Fruit fly (Drosophila melanogaster): ENCODE results near the gene veli.

Gene veli

DNA sequence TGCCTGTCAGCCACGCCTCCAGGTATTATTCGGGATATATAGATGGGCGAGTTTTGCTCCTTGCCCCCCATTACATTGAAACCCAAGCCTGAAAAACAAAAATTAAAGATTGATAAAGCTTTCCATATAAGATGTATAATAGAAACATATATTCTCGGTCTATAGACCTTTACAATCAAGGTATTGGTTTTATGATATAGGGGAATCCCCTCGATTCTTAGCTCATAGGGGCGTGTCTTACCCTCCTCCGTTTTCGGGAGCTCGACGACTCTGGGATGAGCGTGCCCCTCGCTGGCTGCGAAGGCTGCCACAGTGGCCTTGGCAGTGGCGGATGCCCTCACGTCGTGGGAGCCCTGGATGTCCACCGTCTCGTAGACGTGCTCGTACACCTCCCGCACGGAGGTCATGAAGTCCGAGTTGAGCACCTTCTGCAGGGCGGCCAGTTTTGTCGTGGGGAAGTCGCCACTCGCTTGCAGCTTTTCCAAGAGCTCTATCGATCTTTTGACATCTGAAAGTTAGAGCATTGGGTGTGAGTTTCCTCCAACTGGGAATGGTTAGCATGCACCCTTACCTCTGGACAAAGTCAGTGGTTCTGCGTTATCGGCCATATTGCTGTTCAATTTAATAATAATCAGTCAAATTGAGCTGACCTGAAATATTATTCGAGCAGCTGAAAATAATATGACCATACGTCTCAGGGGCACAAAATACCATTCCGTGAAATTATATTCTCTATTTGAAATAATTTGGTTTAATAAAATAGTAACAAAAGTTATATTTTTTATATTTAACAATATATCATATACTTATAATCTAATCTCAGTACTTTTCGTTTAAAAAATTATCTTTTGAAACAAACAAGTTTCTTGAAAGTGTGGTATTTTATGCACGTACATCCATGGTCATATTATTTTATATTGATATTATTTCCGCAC lies at the start of gene veli, which contains the start of gene PQBP1:
Gene veli (minus strand): TSS at position 685 of the 935 bp plus-strand sequence.
Gene PQBP1 (plus strand): TSS at position 885 of the 935 bp plus-strand sequence.
- TF ChIP-seq ttk (optimal IDR thresholded peaks at IDR 0.05) = no peak
- no peak for TF ChIP-seq Myc (optimal IDR thresholded peaks at IDR 0.05)
- no peak for TF ChIP-seq insv (optimal IDR thresholded peaks at IDR 0.05)
- no peak for TF ChIP-seq psq (optimal IDR thresholded peaks at IDR 0.05)
- TF ChIP-seq h (optimal IDR thresholded peaks at IDR 0.05) = no peak
- TF ChIP-seq Sin3A (optimal IDR thresholded peaks at IDR 0.05) = no peak

DNA sequence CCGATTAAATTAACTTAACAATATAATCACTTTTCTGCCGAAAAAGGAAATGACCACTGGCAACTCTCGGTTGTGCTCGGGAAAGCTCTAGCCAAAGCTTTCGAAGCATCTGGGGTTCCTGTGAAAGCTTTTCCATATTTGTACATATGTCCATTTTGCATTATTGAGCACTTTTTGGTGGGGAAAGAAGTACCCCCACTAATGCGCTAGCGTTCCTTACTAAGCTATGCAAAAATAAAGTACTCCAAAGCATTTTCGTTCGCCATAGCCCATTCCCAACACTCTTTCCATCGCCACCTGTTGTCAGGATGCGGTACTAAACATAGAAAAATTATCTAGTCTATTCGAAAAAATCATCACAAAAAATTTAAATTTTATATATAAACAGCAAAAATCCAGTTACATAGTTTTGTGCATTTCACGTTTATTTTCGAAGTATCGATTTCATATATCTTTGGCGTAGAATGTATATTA lies 47.1 kb upstream of the veli start, which contains the start of gene Nepl16:
Gene Nepl16 (minus strand): TSS at position 51 of the 474 bp plus-strand sequence.
- no peak for TF ChIP-seq insv (optimal IDR thresholded peaks at IDR 0.05)
- TF ChIP-seq h (optimal IDR thresholded peaks at IDR 0.05) = peak; percentile 80

DNA sequence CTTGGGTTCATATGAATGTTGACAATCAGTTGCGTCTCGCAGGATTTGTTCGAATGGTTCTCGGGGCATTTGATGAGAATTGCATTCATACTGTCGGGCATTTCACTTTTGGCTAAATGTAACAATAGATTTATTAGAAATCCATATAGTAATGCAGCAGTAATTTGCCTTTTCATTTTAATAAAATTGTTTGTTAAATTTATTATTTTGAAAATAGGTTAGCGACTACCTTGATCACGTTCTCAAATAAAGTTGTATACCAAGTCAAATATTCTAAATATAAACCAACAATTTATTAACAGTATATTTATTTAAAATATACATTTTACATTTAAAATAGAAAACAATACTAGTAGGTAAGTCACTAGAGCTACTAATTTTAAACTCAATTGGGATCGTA lies 43.5 kb upstream of the veli start, which contains the start of gene CG34027:
Gene CG34027 (minus strand): TSS at position 101 of the 400 bp plus-strand sequence.
- TF ChIP-seq Myc (optimal IDR thresholded peaks at IDR 0.05) (no peak), psq (optimal IDR thresholded peaks at IDR 0.05) (no peak), h (optimal IDR thresholded peaks at IDR 0.05) (no peak), ttk (optimal IDR thresholded peaks at IDR 0.05) (no peak), insv (optimal IDR thresholded peaks at IDR 0.05) (no peak), Sin3A (optimal IDR thresholded peaks at IDR 0.05) (no peak)

DNA sequence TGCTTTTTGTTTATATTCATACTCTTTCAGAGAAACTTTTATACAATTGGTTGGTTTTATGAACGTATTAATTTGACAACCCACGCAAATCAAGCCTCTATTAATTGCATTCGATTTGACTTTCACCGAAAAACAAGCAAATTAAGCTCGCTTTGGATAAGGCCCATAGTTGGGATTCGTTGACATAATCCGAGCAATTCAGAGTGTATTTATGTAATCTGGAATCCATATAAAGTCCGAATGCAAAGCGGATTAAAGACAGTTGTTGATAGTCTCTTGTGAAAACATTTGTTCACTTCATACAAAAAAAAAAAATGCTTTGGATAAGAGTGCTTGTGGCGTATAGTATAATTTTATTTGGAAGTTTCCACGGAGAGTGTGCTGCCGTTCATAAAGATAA lies 36.9 kb upstream of the veli start, which contains the start of gene CG45095:
Gene CG45095 (plus strand): TSS at position 301 of the 400 bp plus-strand sequence.
- TF ChIP-seq h (optimal IDR thresholded peaks at IDR 0.05) = no peak
- TF ChIP-seq psq (optimal IDR thresholded peaks at IDR 0.05) = no peak
- no peak for TF ChIP-seq ttk (optimal IDR thresholded peaks at IDR 0.05)
- TF ChIP-seq Sin3A (optimal IDR thresholded peaks at IDR 0.05) = no peak
- TF ChIP-seq insv (optimal IDR thresholded peaks at IDR 0.05) = no peak
- no peak for TF ChIP-seq Myc (optimal IDR thresholded peaks at IDR 0.05)

DNA sequence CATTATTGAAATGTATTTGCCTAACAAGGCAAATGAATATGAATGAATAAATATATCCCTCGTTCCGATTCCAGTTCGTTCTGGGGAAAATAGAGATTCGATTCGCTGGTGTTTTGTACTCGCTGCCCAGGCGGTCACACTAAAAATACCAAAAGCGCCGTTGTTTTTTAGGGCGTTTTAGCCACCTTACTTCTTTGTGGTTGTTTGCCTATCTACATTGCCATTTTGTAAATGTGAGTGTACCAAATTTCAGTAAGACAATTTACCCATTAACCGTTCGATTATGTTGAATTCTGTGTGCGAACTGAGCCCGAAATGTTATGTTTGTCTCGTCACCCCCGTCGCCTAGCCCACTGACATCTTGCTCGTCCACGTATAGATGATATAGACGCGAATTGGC lies 32.1 kb upstream of the veli start, which contains the start of the genes CG33095 and CG33096:
Gene CG33095 (plus strand): TSS at position 187 of the 400 bp plus-strand sequence.
Gene CG33096 (plus strand): TSS at position 187 of the 400 bp plus-strand sequence.
- TF ChIP-seq Sin3A (optimal IDR thresholded peaks at IDR 0.05) (no peak), insv (optimal IDR thresholded peaks at IDR 0.05) (no peak), h (optimal IDR thresholded peaks at IDR 0.05) (no peak), psq (optimal IDR thresholded peaks at IDR 0.05) (no peak), ttk (optimal IDR thresholded peaks at IDR 0.05) (no peak), Myc (optimal IDR thresholded peaks at IDR 0.05) (no peak)

DNA sequence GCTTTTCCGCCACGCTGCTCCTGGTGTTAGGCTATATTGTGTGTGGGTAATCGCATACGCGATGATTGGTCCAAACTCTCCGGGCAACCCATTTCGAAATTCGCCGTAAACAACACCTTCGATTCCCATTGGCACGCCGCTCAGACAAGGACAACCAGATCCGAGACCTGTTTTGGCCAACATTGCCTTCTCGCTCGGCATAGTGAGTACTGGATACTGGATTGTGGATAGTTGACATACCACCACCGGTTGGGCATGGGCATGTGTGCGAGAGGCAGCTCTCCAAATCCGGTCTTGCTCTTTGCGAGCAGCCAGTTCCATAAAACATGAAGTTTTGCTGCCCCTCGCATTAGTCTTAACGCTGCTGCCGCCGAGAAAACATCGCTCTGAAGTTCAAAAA lies 29.2 kb upstream of the veli start, which contains the start of gene fd96Cb:
Gene fd96Cb (plus strand): TSS at position 374 of the 400 bp plus-strand sequence.
- TF ChIP-seq Myc (optimal IDR thresholded peaks at IDR 0.05) (no peak), ttk (optimal IDR thresholded peaks at IDR 0.05) (no peak), insv (optimal IDR thresholded peaks at IDR 0.05) (no peak), h (optimal IDR thresholded peaks at IDR 0.05) (no peak), Sin3A (optimal IDR thresholded peaks at IDR 0.05) (no peak), psq (optimal IDR thresholded peaks at IDR 0.05) (no peak)

DNA sequence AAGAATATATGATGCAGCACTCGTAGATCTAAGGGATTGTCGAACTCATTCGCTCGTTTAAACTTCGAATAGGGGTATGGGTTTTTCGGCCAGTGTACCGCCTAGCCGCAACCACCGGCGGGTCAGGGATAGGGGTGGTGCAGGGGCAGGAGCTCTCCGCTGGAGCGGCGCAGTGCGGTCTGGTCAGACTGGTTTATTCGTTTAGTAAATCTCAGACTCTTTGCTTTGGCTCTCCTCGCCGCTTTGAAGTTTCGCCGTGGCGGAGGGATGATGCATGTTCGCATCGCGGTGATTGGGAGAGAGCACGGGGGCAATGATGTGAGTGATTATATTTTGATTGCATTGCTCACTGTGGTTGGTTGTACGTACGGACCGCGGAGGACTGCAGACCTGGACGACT lies 17.0 kb upstream of the veli start, which contains the start of gene fd96Ca:
Gene fd96Ca (plus strand): TSS at position 337 of the 400 bp plus-strand sequence.
- no peak for TF ChIP-seq insv (optimal IDR thresholded peaks at IDR 0.05)

DNA sequence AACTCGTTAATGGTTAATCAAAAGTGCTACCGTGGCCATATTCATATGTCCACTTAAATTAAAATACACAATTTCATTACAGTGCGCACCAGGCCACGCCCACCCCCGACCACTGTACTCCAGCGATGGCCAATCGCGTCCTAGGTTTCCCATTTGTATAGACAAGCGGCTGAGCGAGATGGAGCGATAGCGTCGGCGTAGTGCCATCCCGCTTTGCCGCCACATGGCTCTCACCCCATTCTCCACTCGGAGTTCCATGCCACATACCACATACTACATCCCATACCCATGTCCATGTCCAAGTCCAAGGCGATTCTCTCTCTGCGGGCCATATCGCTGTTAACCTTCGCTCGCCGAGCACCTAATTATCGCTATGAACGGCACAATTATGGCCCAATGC lies 15.1 kb upstream of the veli start:
- no peak for TF ChIP-seq h (optimal IDR thresholded peaks at IDR 0.05)
- TF ChIP-seq ttk (optimal IDR thresholded peaks at IDR 0.05) = no peak
- TF ChIP-seq psq (optimal IDR thresholded peaks at IDR 0.05) = no peak

DNA sequence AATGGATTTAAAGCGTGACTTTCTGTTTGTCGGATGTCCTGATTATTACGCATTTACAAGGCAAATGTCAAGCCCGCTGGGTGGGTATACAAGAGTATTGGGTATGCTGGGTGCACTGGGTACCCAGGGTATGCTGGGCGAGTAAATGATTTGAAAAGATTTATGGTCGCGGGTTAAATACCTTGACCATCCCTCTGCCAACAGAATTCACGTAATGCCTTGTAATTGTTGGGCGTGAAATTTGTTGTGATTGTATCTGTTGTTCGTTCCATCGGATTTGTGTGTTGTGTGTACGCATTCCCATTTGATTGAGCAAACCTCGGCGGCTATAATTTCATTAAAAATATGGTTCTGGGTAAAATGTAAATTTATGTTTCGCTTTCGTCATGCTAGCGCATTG lies 13.3 kb upstream of the veli start:
- TF ChIP-seq Myc (optimal IDR thresholded peaks at IDR 0.05) (no peak), psq (optimal IDR thresholded peaks at IDR 0.05) (no peak), ttk (optimal IDR thresholded peaks at IDR 0.05) (no peak), Sin3A (optimal IDR thresholded peaks at IDR 0.05) (no peak), h (optimal IDR thresholded peaks at IDR 0.05) (no peak), insv (optimal IDR thresholded peaks at IDR 0.05) (no peak)

DNA sequence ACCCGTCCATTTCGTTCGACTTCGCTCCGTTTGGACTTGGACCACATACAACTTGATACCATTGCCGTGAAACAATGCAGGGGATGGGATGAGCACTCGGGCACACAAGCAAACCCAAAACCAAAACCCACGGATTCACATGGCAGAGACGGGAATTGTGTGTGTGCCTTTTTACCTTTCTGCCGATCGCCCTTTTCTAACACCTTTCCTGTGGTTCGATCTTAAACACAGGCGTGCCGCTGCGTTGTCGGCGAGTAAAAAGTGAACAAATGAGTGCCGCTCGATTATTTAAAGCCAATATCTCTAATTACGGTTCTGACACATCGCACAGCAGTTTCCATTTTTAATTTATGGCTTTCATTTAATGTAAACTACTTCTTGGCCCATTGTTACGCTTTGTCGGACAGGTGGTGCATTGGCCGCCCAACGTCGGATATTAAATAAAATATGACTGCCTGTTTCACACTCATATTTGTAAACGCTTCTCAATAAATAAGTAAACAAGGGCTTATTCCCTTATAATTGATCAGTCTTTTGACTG lies 12.0 kb upstream of the veli start:
- TF ChIP-seq Sin3A (optimal IDR thresholded peaks at IDR 0.05) (no peak), ttk (optimal IDR thresholded peaks at IDR 0.05) (no peak), Myc (optimal IDR thresholded peaks at IDR 0.05) (no peak), psq (optimal IDR thresholded peaks at IDR 0.05) (no peak), insv (optimal IDR thresholded peaks at IDR 0.05) (no peak), h (optimal IDR thresholded peaks at IDR 0.05) (no peak)

DNA sequence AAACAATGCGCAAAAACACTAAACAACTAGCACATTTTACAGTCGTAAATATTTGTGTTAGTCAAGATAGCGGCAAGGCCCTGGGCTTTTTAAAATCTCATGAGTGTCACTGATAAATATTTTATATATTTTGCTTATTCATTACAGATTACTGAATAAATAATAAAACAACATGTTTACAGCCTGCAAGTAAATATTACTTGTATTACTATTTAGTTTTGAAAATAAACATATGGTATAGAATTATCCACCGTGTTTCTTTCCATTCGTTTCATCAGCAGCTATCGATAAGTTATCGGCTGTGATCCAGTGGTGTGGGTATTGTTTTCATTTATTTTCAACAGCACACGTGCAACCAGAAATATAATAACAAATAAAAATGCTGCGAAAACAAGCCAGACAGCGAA lies 9.2 kb upstream of the veli start, which contains the start of the genes shams and CG11920:
Gene shams (minus strand): TSS at position 50 of the 407 bp plus-strand sequence.
Gene CG11920 (plus strand): TSS at position 320 of the 407 bp plus-strand sequence.
- TF ChIP-seq Myc (optimal IDR thresholded peaks at IDR 0.05) (no peak), Sin3A (optimal IDR thresholded peaks at IDR 0.05) (no peak), psq (optimal IDR thresholded peaks at IDR 0.05) (no peak), insv (optimal IDR thresholded peaks at IDR 0.05) (no peak), h (optimal IDR thresholded peaks at IDR 0.05) (no peak), ttk (optimal IDR thresholded peaks at IDR 0.05) (no peak)

DNA sequence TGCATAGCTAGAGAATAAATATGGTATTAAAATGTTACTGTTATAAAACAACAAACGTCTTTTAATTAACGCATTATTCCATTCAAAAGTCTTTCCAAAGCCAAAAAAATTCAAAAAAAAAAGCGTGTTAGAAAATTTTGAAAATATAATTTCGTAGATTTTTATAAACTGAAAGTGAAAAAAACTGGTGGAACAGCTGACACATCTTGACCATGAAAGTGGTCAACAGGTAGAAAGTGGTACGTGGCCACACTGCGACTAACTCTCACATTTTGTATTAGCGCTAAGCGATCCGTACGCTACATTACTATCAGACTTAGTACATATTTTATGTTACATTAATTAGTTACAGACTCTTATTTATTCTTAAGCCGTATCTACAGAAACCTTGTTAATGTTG lies 5.5 kb upstream of the veli start, which contains the start of gene CG11836:
Gene CG11836 (plus strand): TSS at position 256 of the 400 bp plus-strand sequence.
- no peak for TF ChIP-seq psq (optimal IDR thresholded peaks at IDR 0.05)
- no peak for TF ChIP-seq Sin3A (optimal IDR thresholded peaks at IDR 0.05)
- no peak for TF ChIP-seq insv (optimal IDR thresholded peaks at IDR 0.05)
- TF ChIP-seq ttk (optimal IDR thresholded peaks at IDR 0.05) = no peak
- TF ChIP-seq h (optimal IDR thresholded peaks at IDR 0.05) = no peak
- TF ChIP-seq Myc (optimal IDR thresholded peaks at IDR 0.05) = no peak

All from Kc167 (cell line).